Worm (Caenorhabditis elegans) whole organism, L4/young adult: ENCODE results near the gene M05D6.2.

Source experiments
- dao-5 ChIP-seq: sonication (generic microtip); optimal IDR thresholded peaks from 2 replicates; lab custom pipeline; 2016; ENCODE audit warnings: missing genotype, missing genetic modification characterization, moderate library complexity, missing compliant biosample characterization
- him-1 ChIP-seq: sonication (generic microtip); optimal IDR thresholded peaks from 2 replicates; lab custom pipeline; 2016; ENCODE audit warnings: missing genotype, missing genetic modification reagents, missing genetic modification characterization, missing compliant biosample characterization

- TF ChIP-seq dao-5 (tag; lab: Kevin White, UChicago) (no peak), him-1 (tag; lab: Kevin White, UChicago) (no peak)
Measured at ce11 chrII:8479337-8479736, 11.4 kb downstream of the M05D6.2 start.
